Fruit fly (Drosophila melanogaster) whole organism, embryonic: ENCODE measurements around the gene CG32281.
A peak's percentile ranks its signal among the peaks of the same experiment; 100 is the strongest.

ENCODE experiments used
- ATbp ChIP-seq: fragments of 200-800 bp; sonication (Bioruptor generic); optimal IDR thresholded peaks from 2 replicates; lab custom pipeline; 2017; ENCODE audit warnings: missing biosample characterization, mild to moderate bottlenecking, missing genetic modification characterization, missing genetic modification reagents
- Atf-2 ChIP-seq: fragments of 200-800 bp; sonication (Bioruptor generic); optimal IDR thresholded peaks from 2 replicates; lab custom pipeline; 2016; ENCODE audit warnings: missing biosample characterization, missing genetic modification characterization
- Bteb2 ChIP-seq: fragments of 200-800 bp; sonication (Bioruptor generic); optimal IDR thresholded peaks from 2 replicates; lab custom pipeline; 2016; ENCODE audit warnings: missing biosample characterization, missing genetic modification characterization
- CG11247 ChIP-seq: fragments of 200-800 bp; sonication (Bioruptor generic); IDR thresholded peaks from 2 replicates; pipeline ENCODE4 v1.3.6; 2022; ENCODE audit warnings: missing biosample characterization, missing genetic modification characterization
- CG12104 ChIP-seq: fragments of 200-800 bp; sonication (Bioruptor generic); optimal IDR thresholded peaks from 3 replicates; lab custom pipeline; 2016; ENCODE audit warnings: missing biosample characterization, missing genetic modification characterization
- CG15011 ChIP-seq: fragments of 200-800 bp; sonication (Bioruptor generic); optimal IDR thresholded peaks from 3 replicates; lab custom pipeline; 2018; ENCODE audit warnings: missing biosample characterization, mild to moderate bottlenecking, missing genetic modification characterization
- CG17912 ChIP-seq: fragments of 200-800 bp; sonication (Bioruptor generic); optimal IDR thresholded peaks from 2 replicates; lab custom pipeline; 2018; ENCODE audit warnings: missing biosample characterization, mild to moderate bottlenecking, missing genetic modification characterization
- CG34422 ChIP-seq: fragments of 200-800 bp; sonication (Bioruptor generic); IDR thresholded peaks from 3 replicates; pipeline ENCODE4 v1.3.6; 2022; ENCODE audit warnings: missing biosample characterization, missing genetic modification characterization
- CG8359 ChIP-seq: fragments of 200-800 bp; sonication (Bioruptor generic); optimal IDR thresholded peaks from 2 replicates; lab custom pipeline; 2017; ENCODE audit warnings: missing biosample characterization, mild to moderate bottlenecking, missing genetic modification characterization, borderline replicate concordance
- CG9932 ChIP-seq: fragments of 200-800 bp; sonication (Bioruptor generic); IDR thresholded peaks from 2 replicates; pipeline ENCODE4 v1.3.6; 2022; ENCODE audit warnings: missing biosample characterization, missing genetic modification characterization
- Dek ChIP-seq: fragments of 200-800 bp; sonication (Bioruptor generic); optimal IDR thresholded peaks from 3 replicates; lab custom pipeline; 2019; ENCODE audit warnings: missing biosample characterization, mild to moderate bottlenecking, missing genetic modification characterization, moderate library complexity
- H2.0 ChIP-seq: fragments of 200-800 bp; sonication (Bioruptor generic); IDR thresholded peaks from 2 replicates; pipeline ENCODE4 v1.3.6; 2022; ENCODE audit warnings: missing biosample characterization, missing genetic modification characterization
- Hr78 ChIP-seq, 2 experiments: fragments of 200-800 bp in 1 of 2; fragments of >200 bp in 1 of 2; sonication (Bioruptor generic) in 1 of 2; optimal IDR thresholded peaks; 2 replicates each; lab custom pipeline; 2017 to 2019; ENCODE audit warnings: missing biosample characterization in 2 of 2, missing genetic modification characterization in 2 of 2, mild to moderate bottlenecking in 1 of 2, moderate library complexity in 1 of 2
- Med ChIP-seq: fragments of 200-800 bp; sonication (Bioruptor generic); peaks from one replicate; lab custom pipeline; 2016; ENCODE audit warnings: missing biosample characterization, missing genetic modification characterization, mild to moderate bottlenecking, inconsistent platforms, moderate library complexity
- Pdp1 ChIP-seq, 2 experiments: fragments of 200-800 bp; sonication (Bioruptor generic); optimal IDR thresholded peaks; 3 replicates each; lab custom pipeline; 2016; ENCODE audit warnings: missing biosample characterization in 2 of 2, missing genetic modification characterization in 2 of 2, mild to moderate bottlenecking in 1 of 2, moderate library complexity in 1 of 2
- Ptx1 ChIP-seq: fragments of 200-800 bp; sonication (Bioruptor generic); IDR thresholded peaks from 2 replicates; pipeline ENCODE4 v1.3.6; 2022; ENCODE audit warnings: missing biosample characterization, missing genetic modification characterization
- Sox102F ChIP-seq: fragments of 200-800 bp; sonication (Bioruptor generic); optimal IDR thresholded peaks from 2 replicates; lab custom pipeline; 2018; ENCODE audit warnings: missing biosample characterization, mild to moderate bottlenecking, missing genetic modification characterization, moderate library complexity
- Tbp ChIP-seq: fragments of >200 bp; optimal IDR thresholded peaks from 2 replicates; lab custom pipeline; 2018; ENCODE audit warnings: missing biosample characterization, missing genetic modification characterization
- Vsx1 ChIP-seq: fragments of 200-800 bp; sonication (Bioruptor generic); optimal IDR thresholded peaks from 2 replicates; lab custom pipeline; 2017; ENCODE audit warnings: missing biosample characterization, mild to moderate bottlenecking, missing genetic modification characterization, missing genetic modification reagents
- cg ChIP-seq: fragments of 200-800 bp; sonication (Bioruptor generic); optimal IDR thresholded peaks from 3 replicates; lab custom pipeline; 2019; ENCODE audit warnings: missing biosample characterization, mild to moderate bottlenecking, missing genetic modification characterization, moderate library complexity
- chinmo ChIP-seq: fragments of 200-800 bp; sonication (Bioruptor generic); IDR thresholded peaks from 4 replicates; pipeline ENCODE4 v1.3.6; 2022; ENCODE audit warnings: missing biosample characterization, missing genetic modification characterization; ENCODE audit not compliant: partially characterized antibody
- crol ChIP-seq: fragments of 200-800 bp; sonication (Bioruptor generic); IDR thresholded peaks from 2 replicates; pipeline ENCODE4 v1.3.6; 2022; ENCODE audit warnings: missing biosample characterization, missing genetic modification characterization
- crp ChIP-seq, 2 experiments: fragments of 200-800 bp; sonication (Bioruptor generic); optimal IDR thresholded peaks; 2 replicates in 1 of 2; 3 replicates in 1 of 2; lab custom pipeline; 2017; ENCODE audit warnings: missing biosample characterization in 2 of 2, missing genetic modification characterization in 2 of 2, mild to moderate bottlenecking in 1 of 2, moderate library complexity in 1 of 2
- esg ChIP-seq: fragments of 200-800 bp; sonication (Bioruptor generic); conservative IDR thresholded peaks from 2 replicates; pipeline ENCODE4 v1.3.6; 2022; ENCODE audit warnings: missing biosample characterization, missing genetic modification characterization
- gcm ChIP-seq: fragments of 200-800 bp; sonication (Bioruptor generic); optimal IDR thresholded peaks from 2 replicates; lab custom pipeline; 2019; ENCODE audit warnings: missing biosample characterization, mild to moderate bottlenecking, missing genetic modification characterization, moderate library complexity
- grn ChIP-seq: fragments of 200-800 bp; sonication (Bioruptor generic); optimal IDR thresholded peaks from 3 replicates; lab custom pipeline; 2017; ENCODE audit warnings: missing biosample characterization, missing genetic modification characterization
- gsb ChIP-seq: fragments of 200-800 bp; sonication (Bioruptor generic); IDR thresholded peaks from 2 replicates; pipeline ENCODE4 v1.3.6; 2022; ENCODE audit warnings: missing biosample characterization, missing genetic modification characterization
- ind ChIP-seq: fragments of 200-800 bp; sonication (Bioruptor generic); optimal IDR thresholded peaks from 3 replicates; lab custom pipeline; 2016; ENCODE audit warnings: missing biosample characterization, missing genetic modification characterization
- kni ChIP-seq: fragments of 200-800 bp; sonication (Bioruptor generic); optimal IDR thresholded peaks from 3 replicates; lab custom pipeline; 2017; ENCODE audit warnings: mild to moderate bottlenecking, missing biosample characterization, missing genetic modification reagents, missing genetic modification characterization
- sens ChIP-seq: fragments of 200-800 bp; sonication (Bioruptor generic); peaks from one replicate; lab custom pipeline; 2016; ENCODE audit warnings: missing biosample characterization, missing genetic modification characterization
- sna ChIP-seq: fragments of 200-800 bp; sonication (Bioruptor generic); IDR thresholded peaks from 2 replicates; pipeline ENCODE4 v1.3.6; 2022; ENCODE audit warnings: missing biosample characterization, missing genetic modification characterization; ENCODE audit not compliant: partially characterized antibody
- so ChIP-seq: fragments of 200-800 bp; sonication (Bioruptor generic); IDR thresholded peaks from 3 replicates; pipeline ENCODE4 v1.3.6; 2022; ENCODE audit warnings: missing biosample characterization, missing genetic modification characterization
- stc ChIP-seq: fragments of 200-800 bp; sonication (Bioruptor generic); IDR thresholded peaks from 2 replicates; pipeline ENCODE4 v1.3.6; 2022; ENCODE audit warnings: missing biosample characterization, missing genetic modification characterization
- z ChIP-seq: fragments of 200-800 bp; sonication (Bioruptor generic); IDR thresholded peaks from 3 replicates; pipeline ENCODE4 v1.3.6; 2022; ENCODE audit warnings: missing biosample characterization, missing genetic modification characterization
- zen ChIP-seq: fragments of 200-800 bp; sonication (Bioruptor generic); optimal IDR thresholded peaks from 3 replicates; lab custom pipeline; 2018; ENCODE audit warnings: missing biosample characterization, mild to moderate bottlenecking, missing genetic modification characterization, moderate library complexity
- zfh2 ChIP-seq: fragments of 200-800 bp; sonication (Bioruptor generic); optimal IDR thresholded peaks from 2 replicates; lab custom pipeline; 2016; ENCODE audit warnings: missing biosample characterization, missing genetic modification characterization

Gene CG32281

dm6 chr3L:3124939-3125648 lies 44.1 kb upstream of the CG32281 start (continued):
- TF ChIP-seq so (GFP tag; lab: Robert Waterston, UW) = 0 out of 3 replicates have a peak, but pooled peaks have one; percentile 40
- TF ChIP-seq chinmo (GFP tag; lab: Robert Waterston, UW) = peak; percentile 83; the same call in 2 of the 4 replicates
- no peak for TF ChIP-seq CG8359 (GFP tag; lab: Kevin White, UChicago)
- no peak for TF ChIP-seq Pdp1 (GFP tag; optimal IDR thresholded peaks at IDR 0.05; lab: Kevin White, UChicago)
- TF ChIP-seq Bteb2 (GFP tag; lab: Kevin White, UChicago) = no peak
- TF ChIP-seq Vsx1 (GFP tag; lab: Kevin White, UChicago) = peak; percentile 37
- TF ChIP-seq kni (GFP tag; lab: Kevin White, UChicago) = peak; percentile 3
- no peak for TF ChIP-seq gsb
- no peak for TF ChIP-seq ind (GFP tag; lab: Kevin White, UChicago)
- no peak for TF ChIP-seq H2.0 (GFP tag; lab: Robert Waterston, UW)
- TF ChIP-seq sna (GFP tag; lab: Robert Waterston, UW) = 0 out of 2 replicates have a peak, but pooled peaks have one; percentile 18
- peak in 1 of 2 experiments; percentile 41 for TF ChIP-seq Hr78 (GFP tag; optimal IDR thresholded peaks at IDR 0.05; lab: Kevin White, UChicago)
- peak; percentile 5 for TF ChIP-seq ATbp (GFP tag; lab: Kevin White, UChicago)
- TF ChIP-seq CG12104 (GFP tag; lab: Kevin White, UChicago) = no peak
- no peak for TF ChIP-seq Dek (tag; lab: Kevin White, UChicago)
- no peak for TF ChIP-seq crp (GFP tag; optimal IDR thresholded peaks at IDR 0.05; lab: Kevin White, UChicago)
- no peak for TF ChIP-seq Ptx1 (GFP tag; lab: Robert Waterston, UW)
- TF ChIP-seq CG9932 (GFP tag; lab: Robert Waterston, UW) = no peak
- TF ChIP-seq CG34422 (GFP tag; lab: Robert Waterston, UW) = no peak
- no peak for TF ChIP-seq grn (GFP tag; lab: Kevin White, UChicago)

dm6 chr3L:3125649-3126130 lies 43.5 kb upstream of the CG32281 start:
- TF ChIP-seq Pdp1 (GFP tag; optimal IDR thresholded peaks at IDR 0.05; lab: Kevin White, UChicago) = peak in 1 of 2 experiments; percentile 39
- peak; percentile 61 for TF ChIP-seq Med (GFP tag; lab: Kevin White, UChicago)
- peak; percentile 47 for TF ChIP-seq sens (GFP tag; lab: Kevin White, UChicago)
- TF ChIP-seq Tbp (GFP tag; lab: Kevin White, UChicago) = no peak
- TF ChIP-seq Sox102F = peak; percentile 3
- no peak for TF ChIP-seq CG15011
- no peak for TF ChIP-seq CG17912 (GFP tag; lab: Kevin White, UChicago)

- TF ChIP-seq z (GFP tag; lab: Robert Waterston, UW) (0 out of 3 replicates have a peak, but pooled peaks have one; percentile 41), gcm (GFP tag; lab: Kevin White, UChicago) (peak; percentile 53), esg (no peak), cg (GFP tag; lab: Kevin White, UChicago) (peak; percentile 1), zen (tag; lab: Kevin White, UChicago) (peak; percentile 35), crol (GFP tag; lab: Robert Waterston, UW) (peak; percentile 19; the same call in 1 of the 2 replicates), Atf-2 (GFP tag; lab: Kevin White, UChicago) (no peak), stc (GFP tag; lab: Robert Waterston, UW) (0 out of 2 replicates have a peak, but pooled peaks have one; percentile 26), Med (GFP tag; lab: Kevin White, UChicago) (peak; percentile 72), zfh2 (GFP tag; lab: Kevin White, UChicago) (no peak), CG11247 (GFP tag; lab: Robert Waterston, UW) (no peak)
Observed at dm6 chr3L:3126478-3126877, 42.7 kb upstream of the CG32281 start.
